Worm (Caenorhabditis elegans) whole organism, midembryonic: ENCODE results near the gene ugt-36.

Source experiments
- T22C8.4 ChIP-seq: fragments of 200-800 bp; sonication (Bioruptor generic); IDR thresholded peaks from 2 replicates; pipeline ENCODE4 v1.3.6; 2022; ENCODE audit warnings: missing genetic modification characterization, missing compliant biosample characterization
- cog-1 ChIP-seq: sonication (generic microtip); optimal IDR thresholded peaks from 2 replicates; lab custom pipeline; 2016; ENCODE audit warnings: missing genetic modification characterization, missing compliant biosample characterization
- flt-1 ChIP-seq: fragments of 200-800 bp; sonication (Bioruptor generic); IDR thresholded peaks from 2 replicates; pipeline ENCODE4 v1.3.6; 2022; ENCODE audit warnings: missing genetic modification characterization, missing compliant biosample characterization
- klf-2 ChIP-seq: fragments of 200-800 bp; sonication (Bioruptor generic); conservative IDR thresholded peaks from 2 replicates; pipeline ENCODE4 v1.3.6; 2022; ENCODE audit warnings: missing genetic modification reagents, missing genetic modification characterization, missing compliant biosample characterization
- med-1 ChIP-seq: sonication (generic microtip); optimal IDR thresholded peaks from 2 replicates; lab custom pipeline; 2017; ENCODE audit warnings: missing genetic modification characterization, mild to moderate bottlenecking, missing compliant biosample characterization, antibody characterized with exemption, missing genetic modification reagents; ENCODE audit not compliant: insufficient read depth

DNA sequence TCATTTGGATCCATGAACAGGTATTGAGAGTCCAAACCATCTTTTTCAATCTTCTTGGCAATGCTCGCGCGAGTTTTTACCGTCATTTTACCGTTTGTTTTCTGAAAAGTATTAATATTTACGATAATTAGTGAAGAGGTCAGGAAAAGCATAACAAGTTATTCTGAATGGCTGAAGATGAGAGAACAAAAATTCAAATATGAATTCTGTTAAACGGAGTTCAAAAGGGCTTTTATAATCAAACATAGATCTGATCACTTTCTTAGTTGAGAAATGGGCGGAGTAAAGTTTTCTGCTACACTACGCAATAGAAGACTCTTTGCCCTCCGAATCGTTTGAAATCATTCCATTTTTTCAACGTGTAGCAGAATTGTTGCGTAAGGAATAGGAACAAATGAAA lies 13.8 kb upstream of the ugt-36 start, which contains the start of gene fat-7:
- no peak for TF ChIP-seq klf-2 (GFP tag; lab: Robert Waterston, UW)
- TF ChIP-seq T22C8.4, result no peak
- TF ChIP-seq cog-1 (tag; lab: Kevin White, UChicago), result no peak
- TF ChIP-seq flt-1 (GFP tag; lab: Robert Waterston, UW), result no peak
- no peak for TF ChIP-seq med-1 (GFP tag; lab: Kevin White, UChicago)
